Worm (Caenorhabditis elegans): ENCODE data around the gene fbxc-20.

fbxc-20 gene

DNA sequence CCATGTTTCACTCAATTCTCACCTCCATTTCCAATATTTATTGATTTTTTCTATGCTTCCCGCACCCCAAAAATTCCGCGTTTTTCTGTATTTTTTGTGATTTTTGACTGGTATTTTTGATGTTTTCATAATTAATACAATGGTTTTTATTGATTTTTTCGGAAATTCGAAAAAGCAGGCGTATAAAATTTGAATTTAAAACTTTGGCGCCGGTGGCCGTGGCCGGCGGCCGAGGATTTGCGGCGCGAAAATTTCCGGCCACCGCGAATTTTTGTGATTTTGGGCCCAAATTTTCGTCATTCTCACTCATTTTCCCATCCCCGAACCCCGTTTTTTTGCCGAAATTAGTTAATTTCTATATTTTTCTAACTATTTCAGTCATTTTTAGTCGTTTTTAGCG lies 32.1 kb downstream of the fbxc-20 start (continued):
- TF ChIP-seq lir-3 (tag; optimal IDR thresholded peaks at IDR 0.05; ENCODE audit: poor library complexity) (no peak), snpc-4 (tag; optimal IDR thresholded peaks at IDR 0.05) (no peak), nhr-85 (tag) (peak; percentile 81), C16A3.4 (tag; optimal IDR thresholded peaks at IDR 0.05) (no peak), egl-27 (tag; optimal IDR thresholded peaks at IDR 0.05) (no peak), unc-30 (tag; optimal IDR thresholded peaks at IDR 0.05) (no peak), tlp-1 (tag; optimal IDR thresholded peaks at IDR 0.05) (no peak), zag-1 (tag; optimal IDR thresholded peaks at IDR 0.05) (no peak), unc-98 (GFP tag; IDR thresholded peaks at IDR 0.05) (peak; percentile 59; the same call in 1 of the 2 replicates), skn-1 (tag; optimal IDR thresholded peaks at IDR 0.05) (peak; percentile 5), ces-1 (GFP tag; optimal IDR thresholded peaks at IDR 0.05) (no peak), lin-35 (GFP tag; optimal IDR thresholded peaks at IDR 0.05) (peak; percentile 88 to 89), nhr-47 (tag; optimal IDR thresholded peaks at IDR 0.05) (peak; percentile 69), lin-39 (tag; optimal IDR thresholded peaks at IDR 0.05) (no peak)

DNA sequence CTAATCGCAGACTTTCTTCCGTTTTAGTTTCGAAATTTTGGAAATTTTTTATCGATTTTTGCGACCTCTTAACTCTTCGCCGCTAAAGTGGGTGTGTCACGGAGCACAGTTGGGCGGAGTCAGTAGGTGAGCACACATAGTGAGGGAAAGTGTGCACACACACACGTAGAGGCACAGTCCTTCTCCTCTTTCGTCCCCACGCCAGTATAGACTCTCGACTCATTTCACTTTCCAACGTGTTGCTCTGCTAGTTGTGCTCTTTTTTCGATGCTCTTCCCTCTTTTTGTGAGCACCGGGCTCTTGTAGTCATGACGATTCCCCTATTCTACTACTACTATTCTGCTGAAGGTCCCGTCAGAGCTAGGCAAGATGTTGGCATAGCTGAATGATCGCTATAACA lies 33.6 kb downstream of the fbxc-20 start:
- no peak for TF ChIP-seq F16B12.6 (tag; optimal IDR thresholded peaks at IDR 0.05)
- TF ChIP-seq efl-1 (optimal IDR thresholded peaks at IDR 0.05): no peak
- peak in 1 of 2 experiments; percentile 94 for TF ChIP-seq efl-1 (GFP tag; optimal IDR thresholded peaks at IDR 0.05 in 1 of 2)
- peak in 1 of 2 experiments; percentile 28 for TF ChIP-seq lin-35 (GFP tag; optimal IDR thresholded peaks at IDR 0.05)
- peak in 1 of 2 experiments; percentile 7 for TF ChIP-seq lsy-2 (tag; optimal IDR thresholded peaks at IDR 0.05)
- TF ChIP-seq hlh-17 (GFP tag; optimal IDR thresholded peaks at IDR 0.05; ENCODE audit: borderline replicate concordance): no peak
- TF ChIP-seq elt-2 (tag; optimal IDR thresholded peaks at IDR 0.05): peak; percentile 20
- no peak for TF ChIP-seq lin-13 (GFP tag; optimal IDR thresholded peaks at IDR 0.05)

DNA sequence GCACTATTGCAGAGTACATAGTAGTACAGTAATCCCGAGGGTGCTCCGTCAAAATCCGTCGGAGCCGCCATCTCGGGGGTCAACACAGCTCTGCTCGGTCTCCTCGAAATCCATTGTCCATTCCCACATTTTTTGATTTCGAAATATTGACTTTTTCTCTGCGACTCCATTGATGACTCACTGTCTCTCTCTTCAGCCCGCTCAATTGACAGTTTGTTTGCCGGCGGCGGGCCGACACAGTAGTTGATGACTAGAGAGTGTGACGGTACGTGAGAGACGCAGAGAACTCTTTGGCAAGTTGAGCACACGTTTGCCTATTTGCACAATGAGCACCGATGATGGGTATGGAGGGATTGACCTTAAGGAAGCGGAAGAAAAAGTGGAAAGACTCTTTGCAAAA lies 35.9 kb downstream of the fbxc-20 start:
- TF ChIP-seq F16B12.6 (tag; optimal IDR thresholded peaks at IDR 0.05) (no peak), nhr-71 (tag; optimal IDR thresholded peaks at IDR 0.05) (peak; percentile 44), ztf-4 (tag; optimal IDR thresholded peaks at IDR 0.05) (no peak), elt-2 (tag; optimal IDR thresholded peaks at IDR 0.05) (peak; percentile 50), nhr-237 (tag; optimal IDR thresholded peaks at IDR 0.05) (no peak), ceh-63 (GFP tag; optimal IDR thresholded peaks at IDR 0.05) (no peak), fkh-8 (tag; optimal IDR thresholded peaks at IDR 0.05) (no peak), unc-30 (tag; optimal IDR thresholded peaks at IDR 0.05) (no peak), nhr-77 (tag; optimal IDR thresholded peaks at IDR 0.05) (peak; percentile 58), ceh-82 (tag; optimal IDR thresholded peaks at IDR 0.05) (no peak), skn-1 (tag; optimal IDR thresholded peaks at IDR 0.05) (peak; percentile 17), sptf-1 (tag; optimal IDR thresholded peaks at IDR 0.05) (no peak), sup-37 (GFP tag; optimal IDR thresholded peaks at IDR 0.05) (peak; percentile 64), mep-1 (tag; optimal IDR thresholded peaks at IDR 0.05) (no peak), C34B4.2 (tag; optimal IDR thresholded peaks at IDR 0.05) (no peak), C16A3.4 (tag; optimal IDR thresholded peaks at IDR 0.05) (no peak), lin-13 (GFP tag; optimal IDR thresholded peaks at IDR 0.05) (no peak), tbx-2 (tag; optimal IDR thresholded peaks at IDR 0.05) (peak; percentile 72), isw-1 (GFP tag; IDR thresholded peaks at IDR 0.05) (no peak), hpl-2 (GFP tag; optimal IDR thresholded peaks at IDR 0.05) (no peak), jun-1 (tag; optimal IDR thresholded peaks at IDR 0.05) (peak; percentile 63), zip-4 (GFP tag; optimal IDR thresholded peaks at IDR 0.05) (peak; percentile 28), aly-2 (tag; optimal IDR thresholded peaks at IDR 0.05) (no peak), mab-9 (GFP tag; IDR thresholded peaks at IDR 0.05) (no peak), nhr-28 (tag; optimal IDR thresholded peaks at IDR 0.05) (no peak), irx-1 (tag; optimal IDR thresholded peaks at IDR 0.05) (no peak), efl-1 (optimal IDR thresholded peaks at IDR 0.05) (peak; percentile 35 to 52), efl-1 (GFP tag; optimal IDR thresholded peaks at IDR 0.05 in 1 of 2) (peak; percentile 9 to 92), mef-2 (tag; optimal IDR thresholded peaks at IDR 0.05) (no peak), vab-15 (tag; optimal IDR thresholded peaks at IDR 0.05) (no peak), nhr-20 (tag; optimal IDR thresholded peaks at IDR 0.05) (peak; percentile 49), blmp-1 (tag; optimal IDR thresholded peaks at IDR 0.05) (no peak), efl-3 (GFP tag; optimal IDR thresholded peaks at IDR 0.05) (no peak), alr-1 (tag; optimal IDR thresholded peaks at IDR 0.05; ENCODE audit: borderline replicate concordance) (no peak), hlh-17 (GFP tag; optimal IDR thresholded peaks at IDR 0.05; ENCODE audit: borderline replicate concordance) (no peak), snpc-4 (tag; optimal IDR thresholded peaks at IDR 0.05) (peak; percentile 10), nhr-84 (tag; optimal IDR thresholded peaks at IDR 0.05) (no peak), rnt-1 (tag; optimal IDR thresholded peaks at IDR 0.05) (no peak)

Measured in whole organism, L1 larva.